Fruit fly (Drosophila melanogaster): Measurements from ENCODE around the gene CG7017.

Gene CG7017

DNA sequence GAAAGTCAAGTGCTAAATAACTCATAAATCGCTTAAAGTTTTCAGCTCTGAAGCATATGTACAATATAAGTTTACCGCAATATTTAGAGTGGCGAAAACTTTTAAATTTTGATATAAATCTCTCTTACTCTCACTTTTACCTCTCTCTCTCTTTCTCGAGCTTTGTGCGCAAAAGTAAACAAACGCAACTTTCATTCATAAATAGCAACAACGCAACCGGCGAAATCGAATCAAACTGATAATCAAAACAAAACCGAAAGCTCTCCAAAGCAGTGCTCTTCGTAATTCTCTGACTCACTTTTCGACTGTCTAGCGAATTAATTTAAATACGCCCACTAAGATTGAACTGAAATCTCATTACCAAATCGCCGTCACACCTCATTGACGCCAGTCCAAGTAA is 26.0 kb downstream of the CG7017 start:
- TF ChIP-seq kay (GFP tag; ENCODE audit: borderline replicate concordance) = peak; percentile 97
- peak; percentile 98 for TF ChIP-seq cic (GFP tag; optimal IDR thresholded peaks at IDR 0.05)
- no peak for TF ChIP-seq CG5204 (GFP tag; optimal IDR thresholded peaks at IDR 0.05)
- TF ChIP-seq Clk (GFP tag; optimal IDR thresholded peaks at IDR 0.05) = no peak

DNA sequence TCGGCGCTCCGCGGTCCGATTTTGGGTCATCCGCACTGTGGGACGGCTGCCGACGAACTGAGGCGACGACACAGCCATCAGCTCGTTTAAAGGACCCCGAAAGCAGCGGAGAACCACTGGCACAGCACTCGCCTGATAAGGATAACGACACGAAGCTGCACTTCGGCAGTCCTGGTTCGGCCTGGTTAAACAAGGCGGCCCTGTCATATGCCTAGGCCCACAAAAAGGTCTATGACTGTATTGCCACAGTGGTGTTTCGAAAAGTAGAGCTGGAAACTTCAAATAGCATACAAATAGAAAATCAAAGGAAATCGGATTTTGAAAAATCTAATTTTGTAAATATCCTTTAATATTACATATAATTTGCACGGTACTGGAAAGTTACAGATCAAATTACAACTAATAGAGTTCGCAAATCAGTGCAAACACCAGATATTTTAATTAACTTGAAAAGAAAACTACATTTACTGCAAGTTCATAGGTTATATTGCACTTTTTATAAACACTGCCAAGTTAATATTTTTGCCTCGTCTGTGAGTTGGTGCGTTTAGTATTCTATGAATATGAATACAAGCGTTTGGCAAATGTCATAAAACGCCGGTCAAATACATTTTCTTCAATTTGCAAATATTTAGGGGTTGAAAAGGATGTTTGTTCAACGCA is 26.6 kb downstream of the CG7017 start:
- TF ChIP-seq CG33017 (tag; optimal IDR thresholded peaks at IDR 0.05) = peak; percentile 32
- TF ChIP-seq CG14711 (tag; optimal IDR thresholded peaks at IDR 0.05) = no peak
- peak; percentile 6 for TF ChIP-seq CG11617 (GFP tag; optimal IDR thresholded peaks at IDR 0.05)
- peak; percentile 18 for TF ChIP-seq CG12768 (GFP tag; optimal IDR thresholded peaks at IDR 0.05)
- peak; percentile 28 for TF ChIP-seq CG7101 (tag; optimal IDR thresholded peaks at IDR 0.05)
- TF ChIP-seq tj (GFP tag; optimal IDR thresholded peaks at IDR 0.05) = no peak
- peak; percentile 51 for TF ChIP-seq CG5204 (GFP tag; optimal IDR thresholded peaks at IDR 0.05)
- TF ChIP-seq toe (GFP tag; optimal IDR thresholded peaks at IDR 0.05) = peak; percentile 9

DNA sequence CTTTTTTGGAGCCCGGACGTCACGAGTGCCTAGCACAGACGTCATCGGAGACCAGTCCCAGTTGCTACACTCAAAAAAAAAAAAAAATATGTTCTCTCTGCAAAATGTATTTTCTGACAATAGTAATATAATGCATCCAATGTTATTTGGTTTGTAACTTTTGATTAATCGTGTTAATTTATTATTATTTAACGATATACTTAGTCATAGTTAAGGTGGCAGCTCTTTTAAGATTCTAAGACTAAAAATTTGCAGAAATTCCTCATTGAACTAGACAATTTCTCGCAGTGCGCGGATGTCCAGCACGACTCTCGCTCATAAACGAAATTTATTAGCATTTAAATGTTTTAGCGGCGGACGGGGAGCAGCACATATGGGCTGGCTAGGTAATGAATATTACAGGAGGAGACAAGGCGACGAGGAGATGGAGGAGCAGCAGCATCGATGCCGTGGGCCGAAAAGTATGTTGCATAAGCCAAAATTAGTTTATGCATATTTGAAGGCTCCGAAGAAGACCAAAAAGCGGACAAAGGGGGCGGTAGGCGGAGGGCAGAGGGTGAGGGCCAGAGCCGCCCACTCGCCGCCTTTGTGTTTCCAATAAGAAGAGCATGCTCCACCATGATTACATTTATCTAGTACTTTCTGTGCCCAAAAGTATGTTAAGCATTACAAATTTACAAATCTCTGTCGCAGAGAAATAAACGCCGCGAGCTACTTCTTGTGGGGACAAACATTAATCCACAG is 28.4 kb downstream of the CG7017 start:
- TF ChIP-seq CG5204 (GFP tag; optimal IDR thresholded peaks at IDR 0.05) (peak; percentile 7), Hr96 (GFP tag; optimal IDR thresholded peaks at IDR 0.05) (no peak)

DNA sequence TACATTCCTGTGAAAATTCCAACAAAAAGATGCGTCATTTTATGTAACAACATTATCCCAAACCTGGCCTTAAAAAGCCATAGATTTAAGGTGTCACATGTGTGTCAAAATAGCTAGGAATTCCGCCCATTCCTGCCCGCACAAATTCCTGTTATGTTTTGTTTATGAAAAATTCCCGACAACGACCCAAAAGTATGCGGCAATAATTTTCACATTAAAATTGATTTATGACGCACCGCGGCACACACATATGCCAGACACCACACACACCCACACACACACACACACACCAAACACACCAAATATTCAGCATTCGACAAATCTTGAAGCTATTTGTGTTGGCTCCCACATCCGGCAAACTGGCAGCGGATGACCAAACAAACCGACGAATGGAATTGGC is 29.1 kb downstream of the CG7017 start:
- TF ChIP-seq bab1 (GFP tag; optimal IDR thresholded peaks at IDR 0.05) (no peak), Clk (GFP tag; optimal IDR thresholded peaks at IDR 0.05) (no peak), CG12768 (GFP tag; optimal IDR thresholded peaks at IDR 0.05) (no peak), Crg-1 (GFP tag; optimal IDR thresholded peaks at IDR 0.05) (no peak), CG5204 (GFP tag; optimal IDR thresholded peaks at IDR 0.05) (no peak), toe (GFP tag; optimal IDR thresholded peaks at IDR 0.05) (no peak), CG33017 (tag; optimal IDR thresholded peaks at IDR 0.05) (no peak), CG1620 (GFP tag; optimal IDR thresholded peaks at IDR 0.05) (no peak), pad (GFP tag; optimal IDR thresholded peaks at IDR 0.05) (no peak), cic (GFP tag; optimal IDR thresholded peaks at IDR 0.05) (no peak), kay (GFP tag; ENCODE audit: borderline replicate concordance) (no peak), Hr96 (GFP tag; optimal IDR thresholded peaks at IDR 0.05) (no peak), CG7101 (tag; optimal IDR thresholded peaks at IDR 0.05) (no peak), CG14711 (tag; optimal IDR thresholded peaks at IDR 0.05) (no peak), CG11617 (GFP tag; optimal IDR thresholded peaks at IDR 0.05) (no peak), CG7045 (GFP tag; optimal IDR thresholded peaks at IDR 0.05) (no peak), Mnt (GFP tag; optimal IDR thresholded peaks at IDR 0.05) (no peak), tj (GFP tag; optimal IDR thresholded peaks at IDR 0.05) (no peak), ovo (GFP tag; optimal IDR thresholded peaks at IDR 0.05) (no peak), cnc (optimal IDR thresholded peaks at IDR 0.05) (no peak)

DNA sequence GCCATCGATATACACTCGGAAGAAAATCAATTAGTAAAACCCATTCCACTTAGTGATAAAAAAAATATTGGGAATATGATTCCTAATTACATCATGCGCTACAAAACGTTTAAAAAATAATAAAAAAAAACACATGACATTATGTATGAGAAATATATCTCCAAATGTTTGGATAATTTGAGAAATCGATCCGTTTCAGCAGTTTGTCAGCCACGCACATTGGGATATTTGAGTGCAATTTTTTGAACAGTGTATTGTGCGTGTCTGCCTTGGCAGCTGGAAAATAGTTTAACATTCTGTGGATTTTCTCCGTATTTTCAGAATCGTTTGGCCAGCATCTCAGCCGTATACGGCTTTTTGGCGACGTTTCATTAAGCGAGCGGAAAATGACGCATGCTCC is 33.8 kb downstream of the CG7017 start:
- TF ChIP-seq tj (GFP tag; optimal IDR thresholded peaks at IDR 0.05) = no peak

DNA sequence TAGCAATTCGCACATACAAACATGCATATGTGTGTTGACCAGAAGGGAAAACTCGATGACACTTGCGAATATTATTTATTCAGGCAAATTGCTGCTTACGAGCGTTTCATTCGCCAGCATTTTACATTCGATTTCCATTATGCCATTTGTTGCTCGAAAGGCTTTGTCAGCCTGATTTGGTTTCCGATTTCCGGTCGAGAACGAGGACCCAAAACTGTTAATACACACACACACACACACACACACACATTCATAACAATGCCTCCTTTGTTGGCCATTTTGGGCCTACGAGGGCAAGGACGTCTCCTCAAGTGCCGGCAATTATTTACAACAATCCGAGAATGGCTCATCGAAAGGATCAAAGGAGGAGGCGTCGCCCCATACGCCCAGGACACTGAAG is 34.2 kb downstream of the CG7017 start:
- no peak for TF ChIP-seq kay (GFP tag; ENCODE audit: borderline replicate concordance)
- no peak for TF ChIP-seq CG7045 (GFP tag; optimal IDR thresholded peaks at IDR 0.05)
- no peak for TF ChIP-seq Hr96 (GFP tag; optimal IDR thresholded peaks at IDR 0.05)
- no peak for TF ChIP-seq CG11617 (GFP tag; optimal IDR thresholded peaks at IDR 0.05)
- no peak for TF ChIP-seq CG7101 (tag; optimal IDR thresholded peaks at IDR 0.05)
- no peak for TF ChIP-seq Crg-1 (GFP tag; optimal IDR thresholded peaks at IDR 0.05)
- TF ChIP-seq cnc (optimal IDR thresholded peaks at IDR 0.05) = no peak
- TF ChIP-seq tj (GFP tag; optimal IDR thresholded peaks at IDR 0.05) = no peak
- TF ChIP-seq Clk (GFP tag; optimal IDR thresholded peaks at IDR 0.05) = no peak
- TF ChIP-seq CG5204 (GFP tag; optimal IDR thresholded peaks at IDR 0.05) = no peak
- no peak for TF ChIP-seq CG14711 (tag; optimal IDR thresholded peaks at IDR 0.05)
- TF ChIP-seq CG12768 (GFP tag; optimal IDR thresholded peaks at IDR 0.05) = no peak
- no peak for TF ChIP-seq ovo (GFP tag; optimal IDR thresholded peaks at IDR 0.05)

DNA sequence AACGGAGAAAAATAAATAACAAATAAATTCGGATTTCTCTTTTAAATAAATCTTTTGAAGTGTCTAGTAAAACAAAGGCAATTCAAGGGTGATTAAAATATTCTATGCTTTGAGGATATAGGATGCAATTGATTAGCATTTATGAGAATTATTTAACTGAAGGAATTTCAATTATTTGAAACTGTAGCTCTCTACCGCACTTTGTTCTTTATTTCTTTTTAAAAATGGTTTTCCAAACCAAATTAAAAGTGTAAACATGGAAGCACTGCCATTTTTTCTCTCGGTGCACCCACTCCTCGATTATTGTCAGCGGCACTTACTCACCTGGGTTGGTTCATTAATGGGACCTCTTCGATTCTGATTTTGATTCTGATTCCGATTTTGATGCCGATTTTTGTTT is 43.8 kb downstream of the CG7017 start:
- no peak for TF ChIP-seq Mnt (GFP tag; optimal IDR thresholded peaks at IDR 0.05)
- no peak for TF ChIP-seq CG11617 (GFP tag; optimal IDR thresholded peaks at IDR 0.05)
- no peak for TF ChIP-seq cnc (optimal IDR thresholded peaks at IDR 0.05)
- TF ChIP-seq CG7045 (GFP tag; optimal IDR thresholded peaks at IDR 0.05) = no peak
- TF ChIP-seq Clk (GFP tag; optimal IDR thresholded peaks at IDR 0.05) = no peak
- no peak for TF ChIP-seq tj (GFP tag; optimal IDR thresholded peaks at IDR 0.05)
- TF ChIP-seq kay (GFP tag; ENCODE audit: borderline replicate concordance) = peak; percentile 31
- no peak for TF ChIP-seq CG1620 (GFP tag; optimal IDR thresholded peaks at IDR 0.05)

Data from whole organism, adult.